Fruit fly (Drosophila melanogaster) whole organism, prepupa: ENCODE data around the gene Kmn2.

Experiments
- Blimp-1 ChIP-seq: fragments of 200-800 bp; sonication (Bioruptor generic); optimal IDR thresholded peaks from 3 replicates; lab custom pipeline; 2017; ENCODE audit warnings: missing biosample characterization, missing genetic modification characterization, mild to moderate bottlenecking, moderate library complexity, missing genetic modification reagents
- CG10631 ChIP-seq: fragments of 200-800 bp; sonication (Bioruptor generic); optimal IDR thresholded peaks from 2 replicates; lab custom pipeline; 2016; ENCODE audit warnings: missing biosample characterization, missing genetic modification characterization
- CG11294 ChIP-seq: fragments of 200-800 bp; sonication (Bioruptor generic); IDR thresholded peaks from 2 replicates; pipeline ENCODE4 v1.3.6; 2022; ENCODE audit warnings: missing biosample characterization, missing genetic modification characterization
- CG11762 ChIP-seq: fragments of 200-800 bp; sonication (Bioruptor generic); optimal IDR thresholded peaks from 3 replicates; lab custom pipeline; 2016; ENCODE audit warnings: missing biosample characterization, missing genetic modification characterization; ENCODE audit not compliant: insufficient read depth
- CG11902 ChIP-seq: fragments of 200-800 bp; sonication (Bioruptor generic); optimal IDR thresholded peaks from 3 replicates; lab custom pipeline; 2016; ENCODE audit warnings: missing biosample characterization, missing genetic modification characterization
- CG15336 ChIP-seq: fragments of 200-800 bp; sonication (Bioruptor generic); IDR thresholded peaks from 2 replicates; pipeline ENCODE4 v1.3.6; 2022; ENCODE audit warnings: missing biosample characterization, missing genetic modification characterization
- CG1621 ChIP-seq: fragments of 200-800 bp; sonication (Bioruptor generic); optimal IDR thresholded peaks from 3 replicates; lab custom pipeline; 2018; ENCODE audit warnings: missing biosample characterization, mild to moderate bottlenecking, missing genetic modification characterization
- CG16779 ChIP-seq: fragments of 200-800 bp; sonication (Bioruptor generic); optimal IDR thresholded peaks from 3 replicates; lab custom pipeline; 2017; ENCODE audit warnings: missing biosample characterization, mild to moderate bottlenecking, missing genetic modification characterization
- CG31627 ChIP-seq: fragments of 200-800 bp; sonication (Bioruptor generic); optimal IDR thresholded peaks from 3 replicates; lab custom pipeline; 2016; ENCODE audit warnings: missing biosample characterization, missing genetic modification characterization
- CG32006 ChIP-seq: fragments of 200-800 bp; sonication (Bioruptor generic); optimal IDR thresholded peaks from 3 replicates; lab custom pipeline; 2017; ENCODE audit warnings: missing biosample characterization, mild to moderate bottlenecking, missing genetic modification characterization
- CG6163 ChIP-seq: fragments of 200-800 bp; sonication (Bioruptor generic); IDR thresholded peaks from 3 replicates; pipeline ENCODE4 v1.3.6; 2022; ENCODE audit warnings: missing biosample characterization, missing genetic modification characterization
- CG6276 ChIP-seq: fragments of 200-800 bp; sonication (Bioruptor generic); optimal IDR thresholded peaks from 2 replicates; lab custom pipeline; 2017; ENCODE audit warnings: missing biosample characterization, mild to moderate bottlenecking, missing genetic modification characterization
- CG6854 ChIP-seq: fragments of 200-800 bp; sonication (Bioruptor generic); optimal IDR thresholded peaks from 2 replicates; lab custom pipeline; 2017; ENCODE audit warnings: missing biosample characterization, mild to moderate bottlenecking, missing genetic modification characterization
- CG8119 ChIP-seq: fragments of 200-800 bp; sonication (Bioruptor generic); IDR thresholded peaks from 3 replicates; pipeline ENCODE4 v1.3.6; 2022; ENCODE audit warnings: missing biosample characterization, missing genetic modification characterization
- CG8632 ChIP-seq: fragments of 200-800 bp; sonication (Bioruptor generic); optimal IDR thresholded peaks from 3 replicates; lab custom pipeline; 2016; ENCODE audit warnings: missing biosample characterization, missing genetic modification characterization
- Eip75B ChIP-seq: fragments of 200-800 bp; sonication (Bioruptor generic); optimal IDR thresholded peaks from 3 replicates; lab custom pipeline; 2016; ENCODE audit warnings: missing biosample characterization, missing genetic modification characterization
- Eip78C ChIP-seq: fragments of 200-800 bp; sonication (Bioruptor generic); peaks from one replicate; lab custom pipeline; 2016; ENCODE audit warnings: missing biosample characterization, missing genetic modification characterization
- Eip93F ChIP-seq: fragments of 200-800 bp; sonication (Bioruptor generic); optimal IDR thresholded peaks from 2 replicates; lab custom pipeline; 2016; ENCODE audit warnings: missing biosample characterization, mild to moderate bottlenecking, missing genetic modification characterization
- Ets96B ChIP-seq: fragments of 200-800 bp; optimal IDR thresholded peaks from 2 replicates; lab custom pipeline; 2019; ENCODE audit warnings: missing biosample characterization, mild to moderate bottlenecking, missing genetic modification characterization, moderate library complexity
- Hr39 ChIP-seq: fragments of 200-800 bp; sonication (Bioruptor generic); optimal IDR thresholded peaks from 2 replicates; lab custom pipeline; 2016; ENCODE audit warnings: missing biosample characterization, missing genetic modification characterization
- Lpt ChIP-seq: fragments of 200-800 bp; sonication (Bioruptor generic); optimal IDR thresholded peaks from 3 replicates; lab custom pipeline; 2016; ENCODE audit warnings: missing biosample characterization, missing genetic modification characterization
- Met ChIP-seq: fragments of 200-800 bp; sonication (Bioruptor generic); optimal IDR thresholded peaks from 3 replicates; lab custom pipeline; 2016; ENCODE audit warnings: missing biosample characterization, missing genetic modification characterization
- OdsH ChIP-seq: fragments of 200-800 bp; sonication (Bioruptor generic); optimal IDR thresholded peaks from 3 replicates; lab custom pipeline; 2016; ENCODE audit warnings: missing biosample characterization, missing genetic modification characterization
- Smox ChIP-seq: fragments of 200-800 bp; sonication (Bioruptor generic); optimal IDR thresholded peaks from 3 replicates; lab custom pipeline; 2016; ENCODE audit warnings: missing biosample characterization, missing genetic modification characterization
- Sox102F ChIP-seq: fragments of 200-800 bp; sonication (Bioruptor generic); optimal IDR thresholded peaks from 2 replicates; lab custom pipeline; 2016; ENCODE audit warnings: missing biosample characterization, mild to moderate bottlenecking, missing genetic modification characterization
- Sox14 ChIP-seq: fragments of 200-800 bp; sonication (Bioruptor generic); optimal IDR thresholded peaks from 3 replicates; lab custom pipeline; 2016; ENCODE audit warnings: missing biosample characterization, missing genetic modification characterization
- Sox15 ChIP-seq: fragments of 200-800 bp; sonication (Bioruptor generic); optimal IDR thresholded peaks from 3 replicates; lab custom pipeline; 2016; ENCODE audit warnings: missing biosample characterization, missing genetic modification characterization
- achi ChIP-seq: fragments of 200-800 bp; sonication (Bioruptor generic); optimal IDR thresholded peaks from 3 replicates; lab custom pipeline; 2016; ENCODE audit warnings: missing biosample characterization, missing genetic modification characterization
- acj6 ChIP-seq: fragments of 200-800 bp; sonication (Bioruptor generic); optimal IDR thresholded peaks from 3 replicates; lab custom pipeline; 2016; ENCODE audit warnings: missing biosample characterization, missing genetic modification characterization
- cyc ChIP-seq: fragments of 200-800 bp; sonication (Bioruptor generic); optimal IDR thresholded peaks from 3 replicates; lab custom pipeline; 2016; ENCODE audit warnings: missing biosample characterization, missing genetic modification characterization
- dac ChIP-seq: fragments of 200-800 bp; sonication (Bioruptor generic); optimal IDR thresholded peaks from 2 replicates; lab custom pipeline; 2017; ENCODE audit warnings: missing biosample characterization, mild to moderate bottlenecking, missing genetic modification characterization
- eg ChIP-seq: fragments of 200-800 bp; sonication (Bioruptor generic); IDR thresholded peaks from 3 replicates; pipeline ENCODE4 v1.3.6; 2022; ENCODE audit warnings: missing biosample characterization, missing genetic modification characterization
- esn ChIP-seq: fragments of 200-800 bp; sonication (Bioruptor generic); optimal IDR thresholded peaks from 2 replicates; lab custom pipeline; 2016; ENCODE audit warnings: missing biosample characterization, mild to moderate bottlenecking, missing genetic modification characterization, moderate library complexity
- fd59A ChIP-seq: fragments of 200-800 bp; sonication (Bioruptor generic); optimal IDR thresholded peaks from 2 replicates; lab custom pipeline; 2017; ENCODE audit warnings: missing biosample characterization, mild to moderate bottlenecking, missing genetic modification characterization, missing genetic modification reagents
- fd85E ChIP-seq: fragments of 200-800 bp; sonication (Bioruptor generic); optimal IDR thresholded peaks from 3 replicates; lab custom pipeline; 2016; ENCODE audit warnings: missing biosample characterization, missing genetic modification characterization
- fkh ChIP-seq: fragments of 200-800 bp; sonication (Bioruptor generic); optimal IDR thresholded peaks from 3 replicates; lab custom pipeline; 2017; ENCODE audit warnings: missing biosample characterization, mild to moderate bottlenecking, missing genetic modification characterization, moderate library complexity
- lz ChIP-seq: fragments of 200-800 bp; sonication (Bioruptor generic); optimal IDR thresholded peaks from 3 replicates; lab custom pipeline; 2016; ENCODE audit warnings: missing biosample characterization, missing genetic modification characterization
- net ChIP-seq: fragments of 200-800 bp; sonication (Bioruptor generic); optimal IDR thresholded peaks from 3 replicates; lab custom pipeline; 2016; ENCODE audit warnings: missing biosample characterization, missing genetic modification characterization
- ss ChIP-seq, 2 experiments: fragments of 200-800 bp; sonication (Bioruptor generic); optimal IDR thresholded peaks; 2 replicates in 1 of 2; 3 replicates in 1 of 2; lab custom pipeline; 2017 to 2018; ENCODE audit warnings: mild to moderate bottlenecking in 2 of 2, missing biosample characterization in 2 of 2, missing genetic modification characterization in 2 of 2, moderate library complexity in 1 of 2

Gene Kmn2

DNA sequence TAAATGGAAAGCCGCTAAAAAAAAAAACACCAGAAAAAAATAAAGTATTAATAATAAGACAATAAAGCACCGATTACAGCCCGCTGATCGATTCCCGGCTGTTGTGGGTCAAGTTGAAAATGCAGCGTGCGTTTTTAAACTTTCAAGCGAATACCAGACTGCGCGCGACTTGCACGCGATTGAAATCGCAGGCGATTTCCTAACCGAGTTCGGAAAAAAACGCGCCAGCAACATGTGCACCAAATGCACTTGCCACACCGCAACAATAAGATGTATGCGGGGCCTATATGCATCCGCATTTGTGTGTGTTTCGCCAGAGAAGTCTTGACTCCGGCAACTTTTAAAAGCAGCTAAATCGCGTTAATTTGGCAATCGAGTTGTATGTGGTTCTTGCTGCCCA is 9.7 kb downstream of the Kmn2 start:
- TF ChIP-seq eg (GFP tag; lab: Robert Waterston, UW) (peak; percentile 38; the same call in 1 of the 3 replicates), CG6163 (GFP tag; lab: Robert Waterston, UW) (no peak), CG8119 (0 out of 3 replicates have a peak, but pooled peaks have one; percentile 20), Smox (GFP tag; lab: Kevin White, UChicago) (no peak)

dm6 chr3R:7990799-7991423 is 10.2 kb downstream of the Kmn2 start:
- no peak for TF ChIP-seq Sox15 (GFP tag; lab: Kevin White, UChicago)
- peak; percentile 92 for TF ChIP-seq Blimp-1

- TF ChIP-seq lz (no peak), eg (GFP tag; lab: Robert Waterston, UW) (0 out of 3 replicates have a peak, but pooled peaks have one; percentile 17), CG11902 (GFP tag; lab: Kevin White, UChicago) (no peak)
These were observed 10.9 kb downstream of the Kmn2 start for dm6 chr3R:7990257-7990656.

- TF ChIP-seq eg (GFP tag; lab: Robert Waterston, UW) (no peak), Sox102F (GFP tag; lab: Kevin White, UChicago) (no peak), CG16779 (no peak), esn (GFP tag; lab: Kevin White, UChicago) (peak; percentile 31), Eip75B (GFP tag; lab: Kevin White, UChicago) (peak; percentile 23), Eip93F (no peak), Sox14 (GFP tag; lab: Kevin White, UChicago) (no peak), Hr39 (GFP tag; lab: Kevin White, UChicago) (no peak), CG31627 (peak; percentile 30), fkh (GFP tag; lab: Kevin White, UChicago) (no peak), CG32006 (GFP tag; lab: Kevin White, UChicago) (no peak), cyc (GFP tag; lab: Kevin White, UChicago) (peak; percentile 13), CG6276 (no peak), fd85E (GFP tag; lab: Kevin White, UChicago) (no peak), OdsH (GFP tag; lab: Kevin White, UChicago) (no peak), Blimp-1 (no peak)
- TF ChIP-seq, all 60 proteins: peak for 4
These were observed 19.7 kb downstream of the Kmn2 start for dm6 chr3R:7981396-7981795.

- TF ChIP-seq CG11294 (GFP tag; lab: Robert Waterston, UW) = no peak
- TF ChIP-seq OdsH (GFP tag; lab: Kevin White, UChicago) = no peak
- no peak for TF ChIP-seq esn (GFP tag; lab: Kevin White, UChicago)
- TF ChIP-seq fd85E (GFP tag; lab: Kevin White, UChicago) = no peak
- TF ChIP-seq Lpt (GFP tag; lab: Kevin White, UChicago) = no peak
- no peak for TF ChIP-seq Met (GFP tag; lab: Kevin White, UChicago)
- no peak for TF ChIP-seq ss (GFP tag; optimal IDR thresholded peaks at IDR 0.05; lab: Kevin White, UChicago)
- TF ChIP-seq eg (GFP tag; lab: Robert Waterston, UW) = no peak
- TF ChIP-seq Blimp-1 = no peak
- no peak for TF ChIP-seq CG8632
These were observed 20.9 kb downstream of the Kmn2 start, which contains the start of gene Sfp84E for dm6 chr3R:7980222-7980621. Gene Sfp84E (minus strand): TSS chr3R:7980322.

DNA sequence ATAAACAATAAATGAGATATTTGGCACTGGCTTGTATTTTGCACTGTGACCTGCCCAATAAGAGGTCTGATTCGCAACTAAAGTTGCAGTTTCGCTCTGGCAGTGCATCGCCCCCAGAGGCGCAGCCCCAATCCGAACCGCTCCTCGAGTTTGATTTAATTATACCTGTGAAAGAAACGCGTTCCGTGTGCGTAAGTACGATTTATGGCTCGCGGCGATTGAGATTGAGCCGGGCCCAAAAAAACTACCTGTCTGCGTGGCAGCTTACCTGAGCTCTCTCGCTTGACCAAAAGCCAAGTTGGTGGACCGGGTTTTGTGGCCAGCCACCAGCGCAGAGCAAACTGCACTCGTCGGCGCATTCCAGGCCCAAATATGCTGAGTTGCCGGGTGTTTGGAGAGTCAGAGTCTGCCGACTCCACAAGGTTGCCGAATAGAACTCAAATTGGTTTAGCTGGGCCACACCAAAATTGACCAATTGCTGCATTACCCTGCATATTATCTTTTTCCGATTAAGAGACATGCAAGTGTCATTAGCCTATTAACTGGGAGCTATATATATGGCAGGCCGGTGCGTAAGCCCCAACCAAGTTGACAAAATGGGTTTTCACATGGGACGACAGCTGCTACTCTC is 22.6 kb downstream of the Kmn2 start, which contains the start of the genes CD98hc and Os-C:
CD98hc (minus strand) TSS at position 50 of the 631 bp plus-strand sequence.
Os-C (plus strand) TSS at position 581 of the 631 bp plus-strand sequence.
- TF ChIP-seq Met (GFP tag; lab: Kevin White, UChicago) (no peak), fd85E (GFP tag; lab: Kevin White, UChicago) (no peak), CG6163 (GFP tag; lab: Robert Waterston, UW) (0 out of 3 replicates have a peak, but pooled peaks have one; percentile 16), OdsH (GFP tag; lab: Kevin White, UChicago) (no peak), CG10631 (GFP tag; lab: Kevin White, UChicago) (no peak), achi (GFP tag; lab: Kevin White, UChicago) (no peak), Ets96B (tag; lab: Kevin White, UChicago) (no peak), Lpt (GFP tag; lab: Kevin White, UChicago) (no peak), CG15336 (GFP tag; lab: Robert Waterston, UW) (peak; percentile 23; the same call in 1 of the 2 replicates), acj6 (GFP tag; lab: Kevin White, UChicago) (no peak), net (GFP tag; lab: Kevin White, UChicago) (no peak), dac (GFP tag; lab: Kevin White, UChicago) (no peak), CG8119 (0 out of 3 replicates have a peak, but pooled peaks have one; percentile 20), CG11902 (GFP tag; lab: Kevin White, UChicago) (no peak), CG11762 (GFP tag; lab: Kevin White, UChicago) (no peak), CG1621 (tag; lab: Kevin White, UChicago) (no peak), fd59A (no peak), Eip75B (GFP tag; lab: Kevin White, UChicago) (no peak), CG6854 (peak; percentile 82), Sox14 (GFP tag; lab: Kevin White, UChicago) (no peak), Eip78C (GFP tag; lab: Kevin White, UChicago) (no peak)
